Fruit fly (Drosophila melanogaster) whole organism, embryonic: ENCODE results near the gene CG17325.

Experiments
- B-H1 ChIP-seq: fragments of 200-800 bp; sonication (Bioruptor generic); IDR thresholded peaks from 3 replicates; pipeline ENCODE4 v1.3.6; 2022; ENCODE audit warnings: missing biosample characterization, missing genetic modification characterization
- BEAF-32 ChIP-seq: fragments of 200-800 bp; sonication (Bioruptor generic); optimal IDR thresholded peaks from 3 replicates; lab custom pipeline; 2017; ENCODE audit warnings: missing biosample characterization, missing genetic modification characterization, mild to moderate bottlenecking, moderate library complexity, missing genetic modification reagents
- CG10209 ChIP-seq: fragments of 200-800 bp; sonication (Bioruptor generic); optimal IDR thresholded peaks from 3 replicates; lab custom pipeline; 2017; ENCODE audit warnings: missing biosample characterization, mild to moderate bottlenecking, missing genetic modification characterization, missing genetic modification reagents
- CG10959 ChIP-seq: fragments of 200-800 bp; sonication (Bioruptor generic); IDR thresholded peaks from 2 replicates; pipeline ENCODE4 v1.3.6; 2022; ENCODE audit warnings: missing biosample characterization, missing genetic modification characterization
- CG11093 ChIP-seq: fragments of 200-800 bp; sonication (Bioruptor generic); IDR thresholded peaks from 3 replicates; pipeline ENCODE4 v1.3.6; 2022; ENCODE audit warnings: missing biosample characterization, missing genetic modification characterization
- CG11504 ChIP-seq: fragments of 200-800 bp; sonication (Bioruptor generic); optimal IDR thresholded peaks from 3 replicates; lab custom pipeline; 2019; ENCODE audit warnings: missing biosample characterization, mild to moderate bottlenecking, missing genetic modification characterization, moderate library complexity
- CG12155 ChIP-seq: fragments of 200-800 bp; sonication (Bioruptor generic); optimal IDR thresholded peaks from 3 replicates; lab custom pipeline; 2016; ENCODE audit warnings: missing biosample characterization, missing genetic modification characterization
- CG12299 ChIP-seq: fragments of 200-800 bp; sonication (Bioruptor generic); optimal IDR thresholded peaks from 2 replicates; lab custom pipeline; 2018; ENCODE audit warnings: missing biosample characterization, mild to moderate bottlenecking, missing genetic modification characterization
- CG12391 ChIP-seq: fragments of 200-800 bp; sonication (Bioruptor generic); optimal IDR thresholded peaks from 3 replicates; lab custom pipeline; 2018; ENCODE audit warnings: missing biosample characterization, mild to moderate bottlenecking, missing genetic modification characterization, moderate library complexity
- CG14014 ChIP-seq: fragments of 200-800 bp; sonication (Bioruptor generic); IDR thresholded peaks from 2 replicates; pipeline ENCODE4 v1.3.6; 2022; ENCODE audit warnings: missing biosample characterization, missing genetic modification characterization
- CG1647 ChIP-seq: fragments of 200-800 bp; sonication (Bioruptor generic); optimal IDR thresholded peaks from 3 replicates; lab custom pipeline; 2016; ENCODE audit warnings: missing biosample characterization, missing genetic modification characterization
- CG16779 ChIP-seq: fragments of 200-800 bp; sonication (Bioruptor generic); IDR thresholded peaks from 2 replicates; pipeline ENCODE4 v1.3.6; 2022; ENCODE audit warnings: missing biosample characterization, missing genetic modification characterization
- CG17568 ChIP-seq: fragments of 200-800 bp; sonication (Bioruptor generic); optimal IDR thresholded peaks from 2 replicates; lab custom pipeline; 2018; ENCODE audit warnings: missing biosample characterization, mild to moderate bottlenecking, missing genetic modification characterization, moderate library complexity
- CG17912 ChIP-seq: fragments of 200-800 bp; sonication (Bioruptor generic); optimal IDR thresholded peaks from 2 replicates; lab custom pipeline; 2018; ENCODE audit warnings: missing biosample characterization, mild to moderate bottlenecking, missing genetic modification characterization
- CG2116 ChIP-seq: fragments of 200-800 bp; sonication (Bioruptor generic); optimal IDR thresholded peaks from 3 replicates; lab custom pipeline; 2018; ENCODE audit warnings: missing biosample characterization, mild to moderate bottlenecking, missing genetic modification characterization
- CG2712 ChIP-seq: fragments of 200-800 bp; optimal IDR thresholded peaks from 3 replicates; lab custom pipeline; 2019; ENCODE audit warnings: missing biosample characterization, mild to moderate bottlenecking, missing genetic modification characterization, moderate library complexity
- CG32767 ChIP-seq: fragments of 200-800 bp; sonication (Bioruptor generic); IDR thresholded peaks from 2 replicates; pipeline ENCODE4 v1.3.6; 2022; ENCODE audit warnings: missing biosample characterization, missing genetic modification characterization
- CG3281 ChIP-seq: fragments of 200-800 bp; sonication (Bioruptor generic); optimal IDR thresholded peaks from 3 replicates; lab custom pipeline; 2017; ENCODE audit warnings: missing biosample characterization, mild to moderate bottlenecking, missing genetic modification characterization
- CG3407 ChIP-seq: fragments of 200-800 bp; sonication (Bioruptor generic); optimal IDR thresholded peaks from 2 replicates; lab custom pipeline; 2018; ENCODE audit warnings: missing biosample characterization, mild to moderate bottlenecking, missing genetic modification characterization
- CG4328 ChIP-seq: fragments of 200-800 bp; sonication (Bioruptor generic); optimal IDR thresholded peaks from 3 replicates; lab custom pipeline; 2017; ENCODE audit warnings: missing biosample characterization, missing genetic modification reagents, missing genetic modification characterization
- CG4617 ChIP-seq: fragments of 200-800 bp; sonication (Bioruptor generic); optimal IDR thresholded peaks from 3 replicates; lab custom pipeline; 2016; ENCODE audit warnings: missing biosample characterization, missing genetic modification characterization, borderline replicate concordance
- CG7786 ChIP-seq: fragments of 200-800 bp; sonication (Bioruptor generic); optimal IDR thresholded peaks from 2 replicates; lab custom pipeline; 2016; ENCODE audit warnings: missing biosample characterization, missing genetic modification characterization
- CTCF ChIP-seq: fragments of 200-800 bp; sonication (Bioruptor generic); optimal IDR thresholded peaks from 2 replicates; lab custom pipeline; 2017; ENCODE audit warnings: missing biosample characterization, mild to moderate bottlenecking, missing genetic modification characterization, moderate library complexity
- Dp ChIP-seq: fragments of 200-800 bp; sonication (Bioruptor generic); optimal IDR thresholded peaks from 2 replicates; lab custom pipeline; 2018; ENCODE audit warnings: missing biosample characterization, mild to moderate bottlenecking, missing genetic modification characterization, moderate library complexity
- Gsc ChIP-seq: fragments of 200-800 bp; sonication (Bioruptor generic); IDR thresholded peaks from 2 replicates; pipeline ENCODE4 v1.3.6; 2022; ENCODE audit warnings: missing biosample characterization, missing genetic modification characterization
- HLH3B ChIP-seq: fragments of 200-800 bp; sonication (Bioruptor generic); IDR thresholded peaks from 2 replicates; pipeline ENCODE4 v1.3.6; 2022; ENCODE audit warnings: missing biosample characterization, missing genetic modification characterization
- Med ChIP-seq: fragments of 200-800 bp; sonication (Bioruptor generic); peaks from one replicate; lab custom pipeline; 2016; ENCODE audit warnings: missing biosample characterization, missing genetic modification characterization, mild to moderate bottlenecking, inconsistent platforms, moderate library complexity
- Mrtf ChIP-seq: fragments of 200-800 bp; sonication (Bioruptor generic); IDR thresholded peaks from 3 replicates; pipeline ENCODE4 v1.3.6; 2022; ENCODE audit warnings: missing biosample characterization, missing genetic modification characterization
- NC2α ChIP-seq: fragments of 200-800 bp; sonication (Bioruptor generic); optimal IDR thresholded peaks from 2 replicates; lab custom pipeline; 2016; ENCODE audit warnings: missing biosample characterization, missing genetic modification characterization
- Oli ChIP-seq: fragments of 200-800 bp; sonication (Bioruptor generic); optimal IDR thresholded peaks from 2 replicates; lab custom pipeline; 2018; ENCODE audit warnings: missing biosample characterization, mild to moderate bottlenecking, missing genetic modification characterization, moderate library complexity
- Poxn ChIP-seq: fragments of 200-800 bp; sonication (Bioruptor generic); IDR thresholded peaks from 2 replicates; pipeline ENCODE4 v1.3.6; 2022; ENCODE audit warnings: missing biosample characterization, missing genetic modification characterization
- Scr ChIP-seq: fragments of 200-800 bp; sonication (Bioruptor generic); IDR thresholded peaks from 2 replicates; pipeline ENCODE4 v1.3.6; 2022; ENCODE audit warnings: missing biosample characterization, missing genetic modification characterization; ENCODE audit not compliant: partially characterized antibody
- Side ChIP-seq: fragments of 200-800 bp; sonication (Bioruptor generic); optimal IDR thresholded peaks from 2 replicates; lab custom pipeline; 2016; ENCODE audit warnings: missing biosample characterization, missing genetic modification characterization
- Six4 ChIP-seq: fragments of 200-800 bp; sonication (Bioruptor generic); optimal IDR thresholded peaks from 2 replicates; lab custom pipeline; 2016; ENCODE audit warnings: missing biosample characterization, missing genetic modification characterization
- Xrp1 ChIP-seq: fragments of 200-800 bp; sonication (Bioruptor generic); IDR thresholded peaks from 2 replicates; pipeline ENCODE4 v1.3.6; 2022; ENCODE audit warnings: missing biosample characterization, missing genetic modification characterization
- bsh ChIP-seq, 2 experiments: fragments of 200-800 bp; sonication (Bioruptor generic); optimal IDR thresholded peaks; 2 replicates each; lab custom pipeline; 2017 to 2018; ENCODE audit warnings: mild to moderate bottlenecking in 2 of 2, missing biosample characterization in 2 of 2, missing genetic modification characterization in 2 of 2, moderate library complexity in 1 of 2
- btn ChIP-seq: fragments of 200-800 bp; sonication (Bioruptor generic); optimal IDR thresholded peaks from 2 replicates; lab custom pipeline; 2016; ENCODE audit warnings: missing biosample characterization, missing genetic modification characterization
- chif ChIP-seq, 2 experiments: fragments of 200-800 bp; sonication (Bioruptor generic); optimal IDR thresholded peaks; 3 replicates each; lab custom pipeline; 2016; ENCODE audit warnings: missing biosample characterization in 2 of 2, missing genetic modification characterization in 2 of 2
- ci ChIP-seq: fragments of 200-800 bp; sonication (Bioruptor generic); IDR thresholded peaks from 3 replicates; pipeline ENCODE4 v1.3.6; 2022; ENCODE audit warnings: missing biosample characterization, missing genetic modification characterization
- dimm ChIP-seq: fragments of 200-800 bp; sonication (Bioruptor generic); IDR thresholded peaks from 2 replicates; pipeline ENCODE4 v1.3.6; 2022; ENCODE audit warnings: missing biosample characterization, missing genetic modification characterization
- ewg ChIP-seq: fragments of 200-800 bp; sonication (Bioruptor generic); optimal IDR thresholded peaks from 3 replicates; lab custom pipeline; 2017; ENCODE audit warnings: mild to moderate bottlenecking, missing biosample characterization, missing genetic modification reagents, missing genetic modification characterization
- eyg ChIP-seq: fragments of 200-800 bp; sonication (Bioruptor generic); optimal IDR thresholded peaks from 3 replicates; lab custom pipeline; 2016; ENCODE audit warnings: missing biosample characterization, missing genetic modification characterization
- gcm ChIP-seq: fragments of 200-800 bp; sonication (Bioruptor generic); optimal IDR thresholded peaks from 2 replicates; lab custom pipeline; 2019; ENCODE audit warnings: missing biosample characterization, mild to moderate bottlenecking, missing genetic modification characterization, moderate library complexity
- grn ChIP-seq: fragments of 200-800 bp; sonication (Bioruptor generic); optimal IDR thresholded peaks from 3 replicates; lab custom pipeline; 2017; ENCODE audit warnings: missing biosample characterization, missing genetic modification characterization
- gro ChIP-seq: fragments of 200-800 bp; sonication (Bioruptor generic); optimal IDR thresholded peaks from 2 replicates; lab custom pipeline; 2016; ENCODE audit warnings: missing biosample characterization, missing genetic modification characterization
- jumu ChIP-seq: fragments of 200-800 bp; sonication (Bioruptor generic); optimal IDR thresholded peaks from 3 replicates; lab custom pipeline; 2016; ENCODE audit warnings: missing biosample characterization, missing genetic modification characterization
- nau ChIP-seq: fragments of 200-800 bp; sonication (Bioruptor generic); optimal IDR thresholded peaks from 3 replicates; lab custom pipeline; 2017; ENCODE audit warnings: missing biosample characterization, mild to moderate bottlenecking, missing genetic modification characterization, missing genetic modification reagents
- nmo ChIP-seq: fragments of 200-800 bp; sonication (Bioruptor generic); optimal IDR thresholded peaks from 2 replicates; lab custom pipeline; 2018; ENCODE audit warnings: missing biosample characterization, mild to moderate bottlenecking, missing genetic modification characterization, moderate library complexity
- oc ChIP-seq: fragments of 200-800 bp; sonication (Bioruptor generic); optimal IDR thresholded peaks from 2 replicates; lab custom pipeline; 2018; ENCODE audit warnings: missing biosample characterization, mild to moderate bottlenecking, missing genetic modification characterization, moderate library complexity
- pnt ChIP-seq: fragments of 200-800 bp; sonication (Bioruptor generic); optimal IDR thresholded peaks from 3 replicates; lab custom pipeline; 2016; ENCODE audit warnings: missing biosample characterization, missing genetic modification characterization
- row ChIP-seq: fragments of 200-800 bp; sonication (Bioruptor generic); IDR thresholded peaks from 3 replicates; pipeline ENCODE4 v1.3.6; 2022; ENCODE audit warnings: missing biosample characterization, missing genetic modification characterization
- run ChIP-seq: fragments of 200-800 bp; sonication (Bioruptor generic); optimal IDR thresholded peaks from 3 replicates; lab custom pipeline; 2018; ENCODE audit warnings: missing biosample characterization, mild to moderate bottlenecking, missing genetic modification characterization
- tx ChIP-seq: fragments of 200-800 bp; sonication (Bioruptor generic); optimal IDR thresholded peaks from 2 replicates; lab custom pipeline; 2016; ENCODE audit warnings: missing biosample characterization, missing genetic modification characterization

CG17325 gene

DNA sequence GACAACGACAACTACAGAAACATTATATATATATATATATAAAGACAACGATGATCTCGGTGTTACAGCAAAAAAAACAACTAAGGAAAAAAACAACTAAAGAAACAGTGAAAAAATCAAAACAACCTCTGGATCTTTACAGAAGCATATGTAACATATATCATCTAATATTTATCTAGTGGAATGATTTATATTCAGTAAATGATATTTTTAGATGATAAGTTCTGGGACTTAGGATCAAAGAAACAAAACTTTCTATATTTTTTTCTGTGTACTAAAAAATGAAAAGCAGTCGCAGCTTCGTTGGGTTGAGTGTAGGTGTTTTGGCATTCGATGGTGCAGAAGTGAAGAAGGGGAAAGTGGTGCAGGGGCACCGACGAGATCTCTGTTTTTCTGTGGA lies 45.3 kb upstream of the CG17325 start (continued):
- TF ChIP-seq btn (GFP tag; lab: Kevin White, UChicago) (no peak), B-H1 (GFP tag; lab: Robert Waterston, UW) (no peak), CG16779 (no peak), Side (GFP tag; lab: Kevin White, UChicago) (no peak), bsh (GFP tag; optimal IDR thresholded peaks at IDR 0.05; lab: Kevin White, UChicago) (peak in 1 of 2 experiments; percentile 31), pnt (no peak), CG7786 (no peak), CG10959 (GFP tag; lab: Robert Waterston, UW) (no peak), CG3407 (GFP tag; lab: Kevin White, UChicago) (no peak), jumu (no peak), chif (GFP tag; optimal IDR thresholded peaks at IDR 0.05; lab: Kevin White, UChicago) (no peak), Scr (GFP tag; lab: Robert Waterston, UW) (no peak), CG17568 (GFP tag; lab: Kevin White, UChicago) (no peak), CG3281 (no peak), CG4328 (no peak), CG11093 (GFP tag; lab: Robert Waterston, UW) (no peak), Poxn (GFP tag; lab: Robert Waterston, UW) (no peak), run (no peak), HLH3B (no peak), CG1647 (no peak), Dp (no peak), nmo (GFP tag; lab: Kevin White, UChicago) (peak; percentile 1), eyg (no peak), CG11504 (tag; lab: Kevin White, UChicago) (peak; percentile 41), CG2712 (tag; lab: Kevin White, UChicago) (peak; percentile 12), NC2α (GFP tag; lab: Kevin White, UChicago) (no peak), Mrtf (GFP tag; lab: Robert Waterston, UW) (no peak), CG12299 (no peak), row (GFP tag; lab: Robert Waterston, UW) (0 out of 3 replicates have a peak, but pooled peaks have one; percentile 30), CG12391 (no peak), CG12155 (no peak), nau (GFP tag; lab: Kevin White, UChicago) (no peak)

DNA sequence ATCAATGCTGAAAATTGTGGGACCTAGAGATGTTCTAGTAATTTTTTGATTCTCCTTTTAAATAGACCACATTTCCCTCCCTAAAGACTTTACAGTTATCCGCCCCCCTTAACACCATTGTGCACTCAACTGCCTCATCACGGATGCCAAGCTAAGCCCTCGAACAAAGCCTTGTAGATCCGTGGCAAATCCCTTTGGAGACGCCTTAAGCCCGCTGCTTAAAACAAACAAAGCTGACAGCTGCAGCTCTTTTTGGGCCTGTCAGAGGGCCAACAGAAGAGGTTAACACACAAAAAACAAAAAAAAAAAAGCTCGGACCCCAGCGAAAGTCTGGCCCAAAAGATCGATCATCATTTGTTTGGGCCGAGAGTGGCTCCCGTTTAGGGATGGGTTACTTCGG lies 44.6 kb upstream of the CG17325 start:
- TF ChIP-seq CG17912 (GFP tag; lab: Kevin White, UChicago) = no peak
- no peak for TF ChIP-seq gro
- TF ChIP-seq BEAF-32 (GFP tag; lab: Kevin White, UChicago) = no peak
- peak; percentile 90 for TF ChIP-seq oc (tag; lab: Kevin White, UChicago)
- TF ChIP-seq tx = no peak
- TF ChIP-seq Six4 (GFP tag; lab: Kevin White, UChicago) = no peak

DNA sequence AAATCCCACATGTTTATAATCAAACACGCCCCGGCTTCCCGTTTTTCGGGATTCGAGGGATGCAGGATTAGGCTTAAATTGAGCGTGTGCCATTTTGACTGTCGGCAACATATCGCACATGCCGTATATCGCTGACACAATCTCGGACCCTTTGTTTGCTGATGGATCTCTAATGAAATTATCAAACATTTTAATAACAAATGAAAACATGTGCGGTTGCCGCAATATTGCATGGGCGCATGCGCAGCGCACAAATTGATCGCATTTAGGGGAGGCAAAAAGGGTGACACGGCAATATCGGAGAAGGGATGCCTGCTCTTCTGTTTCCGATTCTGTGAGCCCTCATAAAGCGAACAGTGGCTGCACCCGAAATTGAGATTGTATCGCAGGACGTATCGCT lies 37.2 kb upstream of the CG17325 start:
- TF ChIP-seq Med (peak; percentile 4), Xrp1 (no peak), CG32767 (GFP tag; lab: Robert Waterston, UW) (no peak), Oli (tag; lab: Kevin White, UChicago) (no peak), ewg (GFP tag; lab: Kevin White, UChicago) (no peak), gcm (GFP tag; lab: Kevin White, UChicago) (peak; percentile 15), Gsc (GFP tag; lab: Robert Waterston, UW) (no peak), dimm (GFP tag; lab: Robert Waterston, UW) (no peak), CG10209 (no peak), CG4617 (GFP tag; lab: Kevin White, UChicago) (no peak), CG14014 (GFP tag; lab: Robert Waterston, UW) (no peak), CTCF (GFP tag; lab: Kevin White, UChicago) (no peak), oc (tag; lab: Kevin White, UChicago) (peak; percentile 84), grn (GFP tag; lab: Kevin White, UChicago) (peak; percentile 23), ci (no peak), CG2116 (GFP tag; lab: Kevin White, UChicago) (no peak)
